Fruit fly (Drosophila melanogaster): ENCODE results near the gene CG42507.

The CG42507 gene

dm6 chr3L:14760949-14761348, 3.2 kb upstream of the CG42507 start, which contains the start of gene Trl:
TSS of gene Trl (minus strand) at chr3L:14761049.
- TF ChIP-seq bab1 (GFP tag; optimal IDR thresholded peaks at IDR 0.05) (no peak), Clk (GFP tag; optimal IDR thresholded peaks at IDR 0.05) (no peak), kay (GFP tag; ENCODE audit: borderline replicate concordance) (peak; percentile 87), CG12768 (GFP tag; optimal IDR thresholded peaks at IDR 0.05) (no peak), cnc (optimal IDR thresholded peaks at IDR 0.05) (no peak), CG14711 (tag; optimal IDR thresholded peaks at IDR 0.05) (no peak)

dm6 chr3L:14759984-14760626, 2.3 kb upstream of the CG42507 start:
- TF ChIP-seq tj (GFP tag; optimal IDR thresholded peaks at IDR 0.05) = no peak
- TF ChIP-seq bab1 (GFP tag; optimal IDR thresholded peaks at IDR 0.05) = peak; percentile 58
- TF ChIP-seq pad (GFP tag; optimal IDR thresholded peaks at IDR 0.05) = peak; percentile 87
- TF ChIP-seq CG11617 (GFP tag; optimal IDR thresholded peaks at IDR 0.05) = no peak
- TF ChIP-seq CG1620 (GFP tag; optimal IDR thresholded peaks at IDR 0.05) = no peak
- TF ChIP-seq Crg-1 (GFP tag; optimal IDR thresholded peaks at IDR 0.05) = no peak
- TF ChIP-seq cic (GFP tag; optimal IDR thresholded peaks at IDR 0.05) = no peak
- peak; percentile 75 for TF ChIP-seq Mnt (GFP tag; optimal IDR thresholded peaks at IDR 0.05)
- peak; percentile 10 for TF ChIP-seq CG14711 (tag; optimal IDR thresholded peaks at IDR 0.05)
- TF ChIP-seq CG33017 (tag; optimal IDR thresholded peaks at IDR 0.05) = peak; percentile 30
- no peak for TF ChIP-seq toe (GFP tag; optimal IDR thresholded peaks at IDR 0.05)
- TF ChIP-seq cnc (optimal IDR thresholded peaks at IDR 0.05) = no peak
- TF ChIP-seq CG12768 (GFP tag; optimal IDR thresholded peaks at IDR 0.05) = no peak
- TF ChIP-seq CG7045 (GFP tag; optimal IDR thresholded peaks at IDR 0.05) = no peak
- no peak for TF ChIP-seq Clk (GFP tag; optimal IDR thresholded peaks at IDR 0.05)
- no peak for TF ChIP-seq Hr96 (GFP tag; optimal IDR thresholded peaks at IDR 0.05)
- peak; percentile 58 for TF ChIP-seq CG7101 (tag; optimal IDR thresholded peaks at IDR 0.05)
- TF ChIP-seq kay (GFP tag; ENCODE audit: borderline replicate concordance) = no peak
- TF ChIP-seq CG5204 (GFP tag; optimal IDR thresholded peaks at IDR 0.05) = peak; percentile 55

dm6 chr3L:14759097-14759795, 1.5 kb upstream of the CG42507 start:
- TF ChIP-seq Crg-1 (GFP tag; optimal IDR thresholded peaks at IDR 0.05) = peak; percentile 99
- TF ChIP-seq ovo (GFP tag; optimal IDR thresholded peaks at IDR 0.05) = peak; percentile 99
- peak; percentile 98 for TF ChIP-seq CG14711 (tag; optimal IDR thresholded peaks at IDR 0.05)
- peak; percentile 99 for TF ChIP-seq Hr96 (GFP tag; optimal IDR thresholded peaks at IDR 0.05)
- peak; percentile 73 to 80 for TF ChIP-seq cnc (optimal IDR thresholded peaks at IDR 0.05)
- TF ChIP-seq cic (GFP tag; optimal IDR thresholded peaks at IDR 0.05) = peak; percentile 97
- peak; percentile 100 for TF ChIP-seq CG5204 (GFP tag; optimal IDR thresholded peaks at IDR 0.05)
- peak; percentile 95 for TF ChIP-seq Mnt (GFP tag; optimal IDR thresholded peaks at IDR 0.05)
- peak; percentile 100 for TF ChIP-seq CG12768 (GFP tag; optimal IDR thresholded peaks at IDR 0.05)
- TF ChIP-seq CG7101 (tag; optimal IDR thresholded peaks at IDR 0.05) = peak; percentile 100
- peak; percentile 100 for TF ChIP-seq CG7045 (GFP tag; optimal IDR thresholded peaks at IDR 0.05)
- TF ChIP-seq toe (GFP tag; optimal IDR thresholded peaks at IDR 0.05) = peak; percentile 100
- peak; percentile 99 for TF ChIP-seq kay (GFP tag; ENCODE audit: borderline replicate concordance)
- TF ChIP-seq CG33017 (tag; optimal IDR thresholded peaks at IDR 0.05) = peak; percentile 100
- TF ChIP-seq pad (GFP tag; optimal IDR thresholded peaks at IDR 0.05) = peak; percentile 99
- TF ChIP-seq CG1620 (GFP tag; optimal IDR thresholded peaks at IDR 0.05) = peak; percentile 99
- TF ChIP-seq CG11617 (GFP tag; optimal IDR thresholded peaks at IDR 0.05) = peak; percentile 100
- peak; percentile 100 for TF ChIP-seq Clk (GFP tag; optimal IDR thresholded peaks at IDR 0.05)
- peak; percentile 99 for TF ChIP-seq bab1 (GFP tag; optimal IDR thresholded peaks at IDR 0.05)
- TF ChIP-seq tj (GFP tag; optimal IDR thresholded peaks at IDR 0.05) = peak; percentile 97

- TF ChIP-seq toe (GFP tag; optimal IDR thresholded peaks at IDR 0.05) (no peak), ovo (GFP tag; optimal IDR thresholded peaks at IDR 0.05) (no peak), tj (GFP tag; optimal IDR thresholded peaks at IDR 0.05) (no peak), CG14711 (tag; optimal IDR thresholded peaks at IDR 0.05) (no peak), Clk (GFP tag; optimal IDR thresholded peaks at IDR 0.05) (no peak), cnc (optimal IDR thresholded peaks at IDR 0.05) (no peak), CG5204 (GFP tag; optimal IDR thresholded peaks at IDR 0.05) (no peak), kay (GFP tag; ENCODE audit: borderline replicate concordance) (no peak), pad (GFP tag; optimal IDR thresholded peaks at IDR 0.05) (no peak), CG7101 (tag; optimal IDR thresholded peaks at IDR 0.05) (no peak), Mnt (GFP tag; optimal IDR thresholded peaks at IDR 0.05) (no peak), Hr96 (GFP tag; optimal IDR thresholded peaks at IDR 0.05) (no peak), cic (GFP tag; optimal IDR thresholded peaks at IDR 0.05) (no peak)
These were observed 951 bp upstream of the CG42507 start for dm6 chr3L:14758730-14759096.

- peak; percentile 88 for TF ChIP-seq CG12768 (GFP tag; optimal IDR thresholded peaks at IDR 0.05)
- peak; percentile 65 for TF ChIP-seq CG1620 (GFP tag; optimal IDR thresholded peaks at IDR 0.05)
- TF ChIP-seq tj (GFP tag; optimal IDR thresholded peaks at IDR 0.05) = peak; percentile 63
- peak; percentile 94 for TF ChIP-seq CG7045 (GFP tag; optimal IDR thresholded peaks at IDR 0.05)
- peak; percentile 59 for TF ChIP-seq ovo (GFP tag; optimal IDR thresholded peaks at IDR 0.05)
- peak; percentile 74 for TF ChIP-seq CG14711 (tag; optimal IDR thresholded peaks at IDR 0.05)
- peak; percentile 78 for TF ChIP-seq Crg-1 (GFP tag; optimal IDR thresholded peaks at IDR 0.05)
- peak; percentile 53 for TF ChIP-seq Mnt (GFP tag; optimal IDR thresholded peaks at IDR 0.05)
- no peak for TF ChIP-seq cnc (optimal IDR thresholded peaks at IDR 0.05)
- TF ChIP-seq CG33017 (tag; optimal IDR thresholded peaks at IDR 0.05) = peak; percentile 67
- TF ChIP-seq kay (GFP tag; ENCODE audit: borderline replicate concordance) = peak; percentile 92
- TF ChIP-seq Hr96 (GFP tag; optimal IDR thresholded peaks at IDR 0.05) = peak; percentile 88
- TF ChIP-seq toe (GFP tag; optimal IDR thresholded peaks at IDR 0.05) = peak; percentile 84
- TF ChIP-seq Clk (GFP tag; optimal IDR thresholded peaks at IDR 0.05) = peak; percentile 86
- peak; percentile 76 for TF ChIP-seq bab1 (GFP tag; optimal IDR thresholded peaks at IDR 0.05)
- peak; percentile 78 for TF ChIP-seq pad (GFP tag; optimal IDR thresholded peaks at IDR 0.05)
- peak; percentile 64 for TF ChIP-seq cic (GFP tag; optimal IDR thresholded peaks at IDR 0.05)
- TF ChIP-seq CG5204 (GFP tag; optimal IDR thresholded peaks at IDR 0.05) = peak; percentile 90
- TF ChIP-seq CG11617 (GFP tag; optimal IDR thresholded peaks at IDR 0.05) = peak; percentile 87
- TF ChIP-seq CG7101 (tag; optimal IDR thresholded peaks at IDR 0.05) = peak; percentile 88
These were observed 868 bp downstream of the CG42507 start for dm6 chr3L:14756724-14757463.

Measured in whole organism, adult.